Worm (Caenorhabditis elegans) whole organism, L1 larva: Measurements from ENCODE around the gene ZC518.8.

ENCODE experiments used
- C16A3.4 ChIP-seq: fragments of 150-350 bp; optimal IDR thresholded peaks from 2 replicates; lab custom pipeline; 2014; ENCODE audit warnings: missing biosample characterization, missing genetic modification characterization
- aha-1 ChIP-seq: fragments of 150-350 bp; optimal IDR thresholded peaks from 2 replicates; lab custom pipeline; 2014; ENCODE audit warnings: missing biosample characterization, missing genetic modification characterization
- alr-1 ChIP-seq: fragments of 200-800 bp; sonication (Bioruptor generic); optimal IDR thresholded peaks from 2 replicates; lab custom pipeline; 2018; ENCODE audit warnings: borderline replicate concordance, mild to moderate bottlenecking, missing genetic modification characterization, missing compliant biosample characterization
- ama-1 ChIP-seq: fragments of 150-350 bp; optimal IDR thresholded peaks from 2 replicates; lab custom pipeline; 2014
- blmp-1 ChIP-seq: fragments of 150-350 bp; optimal IDR thresholded peaks from 2 replicates; lab custom pipeline; 2014; ENCODE audit warnings: missing biosample characterization, missing genetic modification characterization
- ceh-8 ChIP-seq: fragments of 200-800 bp; sonication (Bioruptor generic); optimal IDR thresholded peaks from 2 replicates; lab custom pipeline; 2018; ENCODE audit warnings: mild to moderate bottlenecking, missing genetic modification characterization, moderate library complexity, missing compliant biosample characterization
- ceh-82 ChIP-seq, 3 experiments: fragments of 150-350 bp in 1 of 3; sonication (generic microtip) in 2 of 3; optimal IDR thresholded peaks; 2 replicates each; lab custom pipeline; 2014 to 2017; ENCODE audit warnings: missing biosample characterization in 3 of 3, missing genetic modification characterization in 3 of 3
- dsc-1 ChIP-seq: sonication (generic microtip); optimal IDR thresholded peaks from 2 replicates; lab custom pipeline; 2016; ENCODE audit warnings: mild to moderate bottlenecking, missing genetic modification characterization, missing compliant biosample characterization
- efl-1 ChIP-seq, 4 experiments: fragments of 150-350 bp; optimal IDR thresholded peaks in 3 of 4; peaks in 1 of 4; 1 replicate in 1 of 4; 2 replicates in 3 of 4; lab custom pipeline; 2014; ENCODE audit warnings: missing biosample characterization in 2 of 4, missing genetic modification characterization in 2 of 4, missing genetic modification reagents in 2 of 4
- elt-2 ChIP-seq: sonication (generic microtip); optimal IDR thresholded peaks from 2 replicates; lab custom pipeline; 2016; ENCODE audit warnings: missing genetic modification characterization, mild to moderate bottlenecking, inconsistent platforms, missing compliant biosample characterization, missing genetic modification reagents
- elt-3 ChIP-seq, 6 experiments: fragments of 150-350 bp in 1 of 6; sonication (generic microtip); optimal IDR thresholded peaks; 2 replicates each; lab custom pipeline; 2017 to 2018; ENCODE audit warnings: missing biosample characterization in 6 of 6, missing genetic modification characterization in 6 of 6, inconsistent platforms in 1 of 6
- fkh-10 ChIP-seq: sonication (generic microtip); optimal IDR thresholded peaks from 2 replicates; lab custom pipeline; 2017; ENCODE audit warnings: missing biosample characterization, missing genetic modification reagents, missing genetic modification characterization
- fkh-8 ChIP-seq: sonication (generic microtip); optimal IDR thresholded peaks from 2 replicates; lab custom pipeline; 2016; ENCODE audit warnings: mild to moderate bottlenecking, missing genetic modification characterization, missing compliant biosample characterization
- grh-1 ChIP-seq: fragments of 200-800 bp; sonication (Bioruptor generic); IDR thresholded peaks from 2 replicates; pipeline ENCODE4 v1.3.6; 2022; ENCODE audit warnings: missing genetic modification reagents, missing genetic modification characterization, missing compliant biosample characterization
- hlh-17 ChIP-seq: fragments of 200-800 bp; sonication (Bioruptor generic); optimal IDR thresholded peaks from 2 replicates; lab custom pipeline; 2018; ENCODE audit warnings: missing genetic modification characterization, mild to moderate bottlenecking, missing compliant biosample characterization, moderate library complexity, borderline replicate concordance
- hlh-4 ChIP-seq: sonication (generic microtip); optimal IDR thresholded peaks from 2 replicates; lab custom pipeline; 2016; ENCODE audit warnings: mild to moderate bottlenecking, missing genetic modification characterization, missing compliant biosample characterization
- irx-1 ChIP-seq: sonication (generic microtip); optimal IDR thresholded peaks from 2 replicates; lab custom pipeline; 2016; ENCODE audit warnings: missing genetic modification characterization, missing compliant biosample characterization
- lin-14 ChIP-seq: fragments of 200-800 bp; sonication (Bioruptor generic); optimal IDR thresholded peaks from 2 replicates; lab custom pipeline; 2018; ENCODE audit warnings: mild to moderate bottlenecking, missing genetic modification characterization, moderate library complexity, missing compliant biosample characterization
- lin-35 ChIP-seq, 2 experiments: fragments of 150-350 bp; optimal IDR thresholded peaks; 2 replicates each; lab custom pipeline; 2014; ENCODE audit warnings: missing biosample characterization in 2 of 2, missing genetic modification characterization in 2 of 2, missing genetic modification reagents in 2 of 2
- mdl-1 ChIP-seq, 2 experiments: fragments of 150-350 bp; optimal IDR thresholded peaks; 2 replicates each; lab custom pipeline; 2014 to 2017; ENCODE audit warnings: missing biosample characterization in 2 of 2, missing genetic modification characterization in 2 of 2, inconsistent platforms in 1 of 2
- mef-2 ChIP-seq: fragments of 150-350 bp; optimal IDR thresholded peaks from 2 replicates; lab custom pipeline; 2014; ENCODE audit warnings: missing biosample characterization, missing genetic modification characterization
- mep-1 ChIP-seq: fragments of 150-350 bp; optimal IDR thresholded peaks from 2 replicates; lab custom pipeline; 2014; ENCODE audit warnings: missing biosample characterization, missing genetic modification characterization
- nhr-11 ChIP-seq: fragments of 150-350 bp; optimal IDR thresholded peaks from 2 replicates; lab custom pipeline; 2014; ENCODE audit warnings: missing biosample characterization, missing genetic modification characterization
- nhr-12 ChIP-seq: sonication (generic microtip); optimal IDR thresholded peaks from 2 replicates; lab custom pipeline; 2017; ENCODE audit warnings: missing biosample characterization, missing genetic modification characterization
- nhr-20 ChIP-seq: sonication (generic microtip); optimal IDR thresholded peaks from 2 replicates; lab custom pipeline; 2016; ENCODE audit warnings: mild to moderate bottlenecking, missing genetic modification characterization, missing compliant biosample characterization
- nhr-237 ChIP-seq: fragments of 150-350 bp; optimal IDR thresholded peaks from 2 replicates; lab custom pipeline; 2014; ENCODE audit warnings: missing biosample characterization, missing genetic modification characterization
- nhr-28 ChIP-seq: fragments of 150-350 bp; optimal IDR thresholded peaks from 2 replicates; lab custom pipeline; 2014; ENCODE audit warnings: missing biosample characterization, missing genetic modification characterization
- nhr-77 ChIP-seq: fragments of 150-350 bp; optimal IDR thresholded peaks from 2 replicates; lab custom pipeline; 2014; ENCODE audit warnings: missing biosample characterization, missing genetic modification characterization
- nhr-85 ChIP-seq: sonication (generic microtip); peaks from one replicate; lab custom pipeline; 2016; ENCODE audit warnings: missing genetic modification characterization, inconsistent platforms, missing compliant biosample characterization
- nhr-90 ChIP-seq: sonication (generic microtip); optimal IDR thresholded peaks from 2 replicates; lab custom pipeline; 2016; ENCODE audit warnings: mild to moderate bottlenecking, missing genetic modification characterization, missing compliant biosample characterization; ENCODE audit not compliant: poor library complexity
- pax-3 ChIP-seq: fragments of 200-800 bp; sonication (Bioruptor generic); optimal IDR thresholded peaks from 2 replicates; lab custom pipeline; 2018; ENCODE audit warnings: mild to moderate bottlenecking, missing genetic modification characterization, moderate library complexity, missing compliant biosample characterization
- pqm-1 ChIP-seq: sonication (generic microtip); optimal IDR thresholded peaks from 3 replicates; lab custom pipeline; 2017; ENCODE audit warnings: missing biosample characterization, missing genetic modification characterization
- skn-1 ChIP-seq: fragments of 150-350 bp; optimal IDR thresholded peaks from 2 replicates; lab custom pipeline; 2014; ENCODE audit warnings: missing biosample characterization, missing genetic modification characterization
- snpc-4 ChIP-seq: fragments of 150-350 bp; optimal IDR thresholded peaks from 2 replicates; lab custom pipeline; 2014; ENCODE audit warnings: missing biosample characterization, missing genetic modification characterization
- sup-37 ChIP-seq: fragments of 200-800 bp; sonication (Bioruptor generic); optimal IDR thresholded peaks from 2 replicates; lab custom pipeline; 2018; ENCODE audit warnings: mild to moderate bottlenecking, missing genetic modification characterization, missing compliant biosample characterization
- tbx-2 ChIP-seq: sonication (generic microtip); optimal IDR thresholded peaks from 2 replicates; lab custom pipeline; 2016; ENCODE audit warnings: missing genetic modification characterization, missing compliant biosample characterization
- tlp-1 ChIP-seq: fragments of 150-350 bp; optimal IDR thresholded peaks from 2 replicates; lab custom pipeline; 2014; ENCODE audit warnings: missing biosample characterization, missing genetic modification characterization
- unc-130 ChIP-seq: fragments of 150-350 bp; optimal IDR thresholded peaks from 2 replicates; lab custom pipeline; 2017; ENCODE audit warnings: missing biosample characterization, missing genetic modification characterization, inconsistent platforms
- unc-62 ChIP-seq: fragments of 150-350 bp; optimal IDR thresholded peaks from 2 replicates; lab custom pipeline; 2014; ENCODE audit warnings: missing biosample characterization, missing genetic modification reagents, missing genetic modification characterization
- xbp-1 ChIP-seq: sonication (generic microtip); optimal IDR thresholded peaks from 2 replicates; lab custom pipeline; 2016; ENCODE audit warnings: missing genetic modification characterization, missing compliant biosample characterization
- zip-4 ChIP-seq: fragments of 200-800 bp; sonication (Bioruptor generic); optimal IDR thresholded peaks from 2 replicates; lab custom pipeline; 2018; ENCODE audit warnings: mild to moderate bottlenecking, missing genetic modification characterization, moderate library complexity, missing compliant biosample characterization
- ztf-4 ChIP-seq: fragments of 150-350 bp; optimal IDR thresholded peaks from 2 replicates; lab custom pipeline; 2014; ENCODE audit warnings: missing biosample characterization, missing genetic modification characterization

ZC518.8 gene

ce11 chrIV:12350235-12350634 lies 11.5 kb downstream of the ZC518.8 start:
- TF ChIP-seq unc-130 (no peak), elt-3 (tag; optimal IDR thresholded peaks at IDR 0.05; lab: Kevin White, UChicago) (no peak), nhr-77 (no peak), fkh-10 (peak; percentile 66)

ce11 chrIV:12349639-12350038 lies 12.1 kb downstream of the ZC518.8 start, which contains the start of gene best-22:
TSS of gene best-22 (plus strand) at chrIV:12349939.
- TF ChIP-seq mep-1 (no peak), grh-1 (GFP tag; lab: Robert Waterston, UW) (peak; percentile 56; the same call in 1 of the 2 replicates), blmp-1 (tag; lab: Kevin White, UChicago) (peak; percentile 27), hlh-4 (tag; lab: Kevin White, UChicago) (no peak)
- TF ChIP-seq, all 84 proteins: peak for 2

- TF ChIP-seq irx-1 (tag; lab: Kevin White, UChicago): no peak
- no peak for TF ChIP-seq hlh-4 (tag; lab: Kevin White, UChicago)
- no peak for TF ChIP-seq pax-3 (tag; lab: Kevin White, UChicago)
- TF ChIP-seq ama-1 (lab: Kevin White, UChicago): no peak
- TF ChIP-seq pqm-1 (tag; lab: Kevin White, UChicago): no peak
Measured at ce11 chrIV:12340885-12341284, 20.8 kb downstream of the ZC518.8 start.

ce11 chrIV:12336893-12337627 lies 24.6 kb downstream of the ZC518.8 start, which contains the start of the genes F19B6.10 and wht-5:
TSS of gene F19B6.10 (plus strand) at chrIV:12337193.
TSS of gene wht-5 (plus strand) at chrIV:12337577.
- TF ChIP-seq mef-2 (tag; lab: Kevin White, UChicago): no peak
- no peak for TF ChIP-seq skn-1 (tag; lab: Kevin White, UChicago)
- no peak for TF ChIP-seq nhr-28 (tag; lab: Kevin White, UChicago)
- TF ChIP-seq nhr-90: no peak
- no peak for TF ChIP-seq alr-1
- no peak for TF ChIP-seq ztf-4 (tag; lab: Kevin White, UChicago)
- no peak for TF ChIP-seq unc-62 (GFP tag; lab: Kevin White, UChicago)
- TF ChIP-seq hlh-17 (GFP tag; lab: Kevin White, UChicago): no peak
- TF ChIP-seq dsc-1 (tag; lab: Kevin White, UChicago): no peak
- no peak for TF ChIP-seq nhr-11
- no peak for TF ChIP-seq ceh-8
- TF ChIP-seq snpc-4: no peak
- TF ChIP-seq lin-35 (GFP tag; optimal IDR thresholded peaks at IDR 0.05; lab: Kevin White, UChicago): no peak
- no peak for TF ChIP-seq nhr-237 (tag; lab: Kevin White, UChicago)
- TF ChIP-seq, all 84 proteins: peak for 0

ce11 chrIV:12335798-12336197 lies 25.9 kb downstream of the ZC518.8 start, which contains the start of gene F19B6.1:
TSS of gene F19B6.1 (minus strand) at chrIV:12336075.
- TF ChIP-seq xbp-1: no peak
- no peak for TF ChIP-seq efl-1 (optimal IDR thresholded peaks at IDR 0.05; lab: Kevin White, UChicago)
- TF ChIP-seq efl-1 (GFP tag; optimal IDR thresholded peaks at IDR 0.05 in 1 of 2; lab: Kevin White, UChicago): peak in 1 of 2 experiments; percentile 27

- TF ChIP-seq lin-14 (peak; percentile 76), nhr-20 (tag; lab: Kevin White, UChicago) (peak; percentile 21), pqm-1 (tag; lab: Kevin White, UChicago) (no peak), nhr-12 (tag; lab: Kevin White, UChicago) (no peak), elt-2 (tag; lab: Kevin White, UChicago) (no peak), hlh-17 (GFP tag; lab: Kevin White, UChicago) (no peak), ama-1 (lab: Kevin White, UChicago) (no peak), elt-3 (tag; optimal IDR thresholded peaks at IDR 0.05; lab: Kevin White, UChicago) (no peak), tlp-1 (no peak), ceh-82 (tag; optimal IDR thresholded peaks at IDR 0.05; lab: Kevin White, UChicago) (peak in 1 of 3 experiments; percentile 44), nhr-85 (tag; lab: Kevin White, UChicago) (no peak), sup-37 (GFP tag; lab: Kevin White, UChicago) (no peak), efl-1 (optimal IDR thresholded peaks at IDR 0.05; lab: Kevin White, UChicago) (peak; percentile 38 to 54), efl-1 (GFP tag; optimal IDR thresholded peaks at IDR 0.05 in 1 of 2; lab: Kevin White, UChicago) (peak; percentile 21 to 63), zip-4 (GFP tag; lab: Kevin White, UChicago) (no peak), fkh-8 (tag; lab: Kevin White, UChicago) (no peak), C16A3.4 (no peak), mdl-1 (tag; optimal IDR thresholded peaks at IDR 0.05; lab: Kevin White, UChicago) (peak in 1 of 2 experiments; percentile 39), aha-1 (no peak), tbx-2 (tag; lab: Kevin White, UChicago) (no peak)
Measured at ce11 chrIV:12335248-12335647, 26.5 kb downstream of the ZC518.8 start.
